Fruit fly (Drosophila melanogaster) whole organism, embryonic: ENCODE results near the gene Gld2.

Experiments used
- Dbx ChIP-seq: fragments of 200-800 bp; sonication (Bioruptor generic); IDR thresholded peaks from 3 replicates; pipeline ENCODE4 v1.3.6; 2022; ENCODE audit warnings: missing biosample characterization, missing genetic modification characterization
- Sin3A ChIP-seq: fragments of >200 bp; optimal IDR thresholded peaks from 2 replicates; lab custom pipeline; 2018
- ems ChIP-seq: fragments of 200-800 bp; sonication (Bioruptor generic); optimal IDR thresholded peaks from 3 replicates; lab custom pipeline; 2016; ENCODE audit warnings: missing biosample characterization, missing genetic modification characterization
- oc ChIP-seq: fragments of 200-800 bp; sonication (Bioruptor generic); optimal IDR thresholded peaks from 2 replicates; lab custom pipeline; 2018; ENCODE audit warnings: missing biosample characterization, mild to moderate bottlenecking, missing genetic modification characterization, moderate library complexity
- wor ChIP-seq: fragments of 200-800 bp; sonication (Bioruptor generic); IDR thresholded peaks from 2 replicates; pipeline ENCODE4 v1.3.6; 2022; ENCODE audit warnings: missing biosample characterization, missing genetic modification characterization

DNA sequence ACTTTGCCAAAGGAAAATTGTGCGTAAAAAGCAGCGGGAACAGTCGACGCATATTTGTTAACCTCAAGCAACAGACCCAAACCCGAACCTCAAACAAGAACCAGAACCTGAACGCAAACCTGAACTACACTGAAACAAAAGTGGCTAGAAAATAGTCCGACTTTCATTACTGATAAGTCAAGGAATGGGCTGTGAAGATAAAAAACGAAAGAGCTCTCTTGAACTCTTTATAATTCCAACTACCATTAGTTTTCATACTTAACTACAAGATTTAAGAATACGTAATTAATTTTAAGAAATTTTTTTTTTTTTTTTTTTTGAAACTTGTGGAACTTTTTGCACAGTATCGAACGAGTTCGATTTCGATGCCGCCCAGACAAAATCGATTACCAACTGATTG is 6.1 kb upstream of the Gld2 start:
- TF ChIP-seq wor (no peak), ems (no peak), oc (no peak), Sin3A (lab: Kevin White, UChicago) (no peak), Dbx (no peak)
